Worm (Caenorhabditis elegans) whole organism, L4 larva: Measurements from ENCODE around the gene srm-4.
A peak's percentile ranks its signal among the peaks of the same experiment; 100 is the strongest.

Source experiments
- F10B5.3 ChIP-seq: sonication (generic microtip); optimal IDR thresholded peaks from 2 replicates; lab custom pipeline; 2016; ENCODE audit warnings: mild to moderate bottlenecking, missing genetic modification characterization, missing compliant biosample characterization
- F37D6.2 ChIP-seq: sonication (generic microtip); optimal IDR thresholded peaks from 2 replicates; lab custom pipeline; 2016; ENCODE audit warnings: mild to moderate bottlenecking, missing genetic modification characterization, missing compliant biosample characterization
- F49E8.2 ChIP-seq: sonication (generic microtip); optimal IDR thresholded peaks from 2 replicates; lab custom pipeline; 2016; ENCODE audit warnings: missing compliant biosample characterization, mild to moderate bottlenecking, missing genetic modification characterization, borderline replicate concordance
- T26A8.4 ChIP-seq: fragments of 200-800 bp; sonication (Bioruptor generic); IDR thresholded peaks from 2 replicates; pipeline ENCODE4 v1.3.6; 2022; ENCODE audit warnings: missing genetic modification characterization, missing compliant biosample characterization
- Y105C5A.15 ChIP-seq: fragments of 200-800 bp; sonication (Bioruptor generic); IDR thresholded peaks from 2 replicates; pipeline ENCODE4 v1.3.6; 2022; ENCODE audit warnings: missing genetic modification characterization, missing compliant biosample characterization
- Y5F2A.4 ChIP-seq: fragments of 200-800 bp; sonication (Bioruptor generic); optimal IDR thresholded peaks from 2 replicates; lab custom pipeline; 2018; ENCODE audit warnings: mild to moderate bottlenecking, missing genetic modification characterization, missing compliant biosample characterization
- Y75B8A.6 ChIP-seq: fragments of 200-800 bp; sonication (Bioruptor generic); IDR thresholded peaks from 2 replicates; pipeline ENCODE4 v1.3.6; 2022; ENCODE audit warnings: missing genetic modification reagents, missing genetic modification characterization, missing compliant biosample characterization
- arid-1 ChIP-seq: fragments of 200-800 bp; sonication (Bioruptor generic); conservative IDR thresholded peaks from 2 replicates; pipeline ENCODE4 v1.3.6; 2022; ENCODE audit warnings: missing genetic modification reagents, missing genetic modification characterization, missing compliant biosample characterization
- attf-4 ChIP-seq: sonication (generic microtip); optimal IDR thresholded peaks from 3 replicates; lab custom pipeline; 2017; ENCODE audit warnings: missing biosample characterization, missing genetic modification characterization
- ceh-20 ChIP-seq: fragments of 200-800 bp; sonication (Bioruptor generic); IDR thresholded peaks from 2 replicates; pipeline ENCODE4 v1.3.6; 2022; ENCODE audit warnings: missing genetic modification reagents, missing genetic modification characterization, missing compliant biosample characterization
- ceh-28 ChIP-seq: fragments of 150-350 bp; optimal IDR thresholded peaks from 2 replicates; lab custom pipeline; 2014; ENCODE audit warnings: missing biosample characterization, missing genetic modification reagents, missing genetic modification characterization
- ceh-32 ChIP-seq: sonication (generic microtip); optimal IDR thresholded peaks from 2 replicates; lab custom pipeline; 2016; ENCODE audit warnings: mild to moderate bottlenecking, missing genetic modification characterization, missing compliant biosample characterization; ENCODE audit not compliant: poor library complexity
- ceh-44 ChIP-seq: fragments of 200-800 bp; sonication (Bioruptor generic); IDR thresholded peaks from 2 replicates; pipeline ENCODE4 v1.3.6; 2022; ENCODE audit warnings: missing genetic modification reagents, missing genetic modification characterization, missing compliant biosample characterization
- daf-16 ChIP-seq, 3 experiments: sonication (generic microtip); optimal IDR thresholded peaks; 2 replicates each; lab custom pipeline; 2016 to 2017; ENCODE audit warnings: missing genetic modification characterization in 3 of 3, missing genetic modification reagents in 3 of 3, mild to moderate bottlenecking in 2 of 3, missing compliant biosample characterization in 2 of 3, missing biosample characterization in 1 of 3, moderate library complexity in 1 of 3
- daf-8 ChIP-seq: fragments of 200-800 bp; sonication (Bioruptor generic); IDR thresholded peaks from 2 replicates; pipeline ENCODE4 v1.3.6; 2022; ENCODE audit warnings: missing genetic modification characterization, missing compliant biosample characterization
- duxl-1 ChIP-seq: sonication (generic microtip); optimal IDR thresholded peaks from 2 replicates; lab custom pipeline; 2016; ENCODE audit warnings: mild to moderate bottlenecking, missing genetic modification characterization, moderate library complexity, missing compliant biosample characterization; ENCODE audit not compliant: poor library complexity
- dve-1 ChIP-seq: sonication (generic microtip); optimal IDR thresholded peaks from 2 replicates; lab custom pipeline; 2017; ENCODE audit warnings: antibody characterized with exemption, mild to moderate bottlenecking, missing genetic modification characterization, missing compliant biosample characterization; ENCODE audit not compliant: insufficient read depth
- fos-1 ChIP-seq: fragments of 150-350 bp; optimal IDR thresholded peaks from 2 replicates; lab custom pipeline; 2014; ENCODE audit warnings: missing biosample characterization, missing genetic modification characterization
- hlh-11 ChIP-seq: fragments of 200-800 bp; sonication (Bioruptor generic); optimal IDR thresholded peaks from 2 replicates; lab custom pipeline; 2018; ENCODE audit warnings: mild to moderate bottlenecking, missing genetic modification characterization, missing compliant biosample characterization
- hlh-30 ChIP-seq: sonication (generic microtip); optimal IDR thresholded peaks from 2 replicates; lab custom pipeline; 2017; ENCODE audit warnings: antibody characterized with exemption, mild to moderate bottlenecking, missing genetic modification characterization, missing compliant biosample characterization; ENCODE audit not compliant: insufficient read depth
- hmg-1.1 ChIP-seq: fragments of 200-800 bp; sonication (Bioruptor generic); IDR thresholded peaks from 2 replicates; pipeline ENCODE4 v1.3.6; 2022; ENCODE audit warnings: missing genetic modification reagents, missing genetic modification characterization, missing compliant biosample characterization
- jun-1 ChIP-seq: fragments of 150-350 bp; optimal IDR thresholded peaks from 2 replicates; lab custom pipeline; 2014; ENCODE audit warnings: missing biosample characterization, missing genetic modification reagents, missing genetic modification characterization
- lin-1 ChIP-seq: fragments of 200-800 bp; sonication (Bioruptor generic); IDR thresholded peaks from 2 replicates; pipeline ENCODE4 v1.3.6; 2022; ENCODE audit warnings: missing genetic modification reagents, missing genetic modification characterization, missing compliant biosample characterization
- madf-9 ChIP-seq: fragments of 200-800 bp; sonication (Bioruptor generic); conservative IDR thresholded peaks from 2 replicates; pipeline ENCODE4 v1.3.6; 2022; ENCODE audit warnings: missing genetic modification reagents, missing genetic modification characterization, missing compliant biosample characterization
- mep-1 ChIP-seq: fragments of 150-350 bp; sonication (generic microtip); optimal IDR thresholded peaks from 3 replicates; lab custom pipeline; 2014; ENCODE audit warnings: missing biosample characterization, missing genetic modification characterization
- mes-2 ChIP-seq: sonication (generic microtip); optimal IDR thresholded peaks from 2 replicates; lab custom pipeline; 2016; ENCODE audit warnings: missing genotype, mild to moderate bottlenecking, missing genetic modification characterization, missing compliant biosample characterization; ENCODE audit not compliant: poor library complexity, severe bottlenecking
- mxl-3 ChIP-seq: fragments of 200-800 bp; sonication (Bioruptor generic); optimal IDR thresholded peaks from 2 replicates; lab custom pipeline; 2018; ENCODE audit warnings: mild to moderate bottlenecking, missing genetic modification characterization, missing compliant biosample characterization
- nhr-102 ChIP-seq: sonication (generic microtip); optimal IDR thresholded peaks from 2 replicates; lab custom pipeline; 2016; ENCODE audit warnings: mild to moderate bottlenecking, missing genetic modification characterization, moderate library complexity, missing compliant biosample characterization
- nhr-11 ChIP-seq: fragments of 150-350 bp; optimal IDR thresholded peaks from 2 replicates; lab custom pipeline; 2014; ENCODE audit warnings: missing biosample characterization, missing genetic modification characterization
- nhr-111 ChIP-seq: fragments of 200-800 bp; sonication (Bioruptor generic); optimal IDR thresholded peaks from 2 replicates; lab custom pipeline; 2018; ENCODE audit warnings: mild to moderate bottlenecking, missing genetic modification characterization, missing compliant biosample characterization
- nhr-41 ChIP-seq: fragments of 200-800 bp; sonication (Bioruptor generic); IDR thresholded peaks from 2 replicates; pipeline ENCODE4 v1.3.6; 2022; ENCODE audit warnings: missing genetic modification reagents, missing genetic modification characterization, missing compliant biosample characterization
- nhr-48 ChIP-seq: sonication (generic microtip); optimal IDR thresholded peaks from 2 replicates; lab custom pipeline; 2016; ENCODE audit warnings: mild to moderate bottlenecking, missing genetic modification characterization, missing compliant biosample characterization
- nhr-6 ChIP-seq: fragments of 150-350 bp; optimal IDR thresholded peaks from 2 replicates; lab custom pipeline; 2014; ENCODE audit warnings: missing biosample characterization, missing genetic modification characterization
- pha-4 ChIP-seq, 2 experiments: fragments of 150-350 bp in 1 of 2; fragments of 200-800 bp in 1 of 2; sonication (Bioruptor generic) in 1 of 2; IDR thresholded peaks in 1 of 2; optimal IDR thresholded peaks in 1 of 2; 2 replicates each; pipeline versions ENCODE4 v1.3.6 to Lab custom; 2014 to 2022; ENCODE audit warnings: missing genetic modification characterization in 2 of 2, missing genetic modification reagents in 2 of 2, missing biosample characterization in 1 of 2, missing compliant biosample characterization in 1 of 2
- php-3 ChIP-seq: fragments of 200-800 bp; sonication (Bioruptor generic); IDR thresholded peaks from 2 replicates; pipeline ENCODE4 v1.3.6; 2022; ENCODE audit warnings: missing genetic modification reagents, missing genetic modification characterization, missing compliant biosample characterization
- rbr-2 ChIP-seq: sonication (generic microtip); optimal IDR thresholded peaks from 2 replicates; lab custom pipeline; 2016; ENCODE audit warnings: missing genotype, missing genetic modification characterization, missing compliant biosample characterization
- sdz-12 ChIP-seq: fragments of 200-800 bp; sonication (Bioruptor generic); optimal IDR thresholded peaks from 2 replicates; lab custom pipeline; 2018; ENCODE audit warnings: mild to moderate bottlenecking, missing genetic modification characterization, missing compliant biosample characterization
- snpc-4 ChIP-seq: fragments of 150-350 bp; optimal IDR thresholded peaks from 2 replicates; lab custom pipeline; 2014; ENCODE audit warnings: missing biosample characterization, missing genetic modification characterization
- spr-1 ChIP-seq: sonication (generic microtip); optimal IDR thresholded peaks from 2 replicates; lab custom pipeline; 2016; ENCODE audit warnings: mild to moderate bottlenecking, missing genetic modification characterization, missing compliant biosample characterization
- spr-3 ChIP-seq: fragments of 200-800 bp; sonication (Bioruptor generic); optimal IDR thresholded peaks from 2 replicates; lab custom pipeline; 2018; ENCODE audit warnings: mild to moderate bottlenecking, missing genetic modification characterization, missing compliant biosample characterization
- unc-130 ChIP-seq: sonication (generic microtip); optimal IDR thresholded peaks from 2 replicates; lab custom pipeline; 2016; ENCODE audit warnings: missing genetic modification reagents, missing genetic modification characterization, missing compliant biosample characterization
- vab-7 ChIP-seq: fragments of 200-800 bp; sonication (Bioruptor generic); IDR thresholded peaks from 2 replicates; pipeline ENCODE4 v1.3.6; 2022; ENCODE audit warnings: missing genetic modification reagents, missing genetic modification characterization, missing compliant biosample characterization
- zag-1 ChIP-seq: fragments of 150-350 bp; optimal IDR thresholded peaks from 2 replicates; lab custom pipeline; 2014; ENCODE audit warnings: missing biosample characterization, missing genetic modification characterization
- zfp-2 ChIP-seq: sonication (generic microtip); optimal IDR thresholded peaks from 2 replicates; lab custom pipeline; 2016; ENCODE audit warnings: mild to moderate bottlenecking, missing genetic modification characterization, missing compliant biosample characterization
- zfp-3 ChIP-seq: fragments of 200-800 bp; sonication (Bioruptor generic); conservative IDR thresholded peaks from 2 replicates; pipeline ENCODE4 v1.3.6; 2022; ENCODE audit warnings: missing genetic modification reagents, missing genetic modification characterization, missing compliant biosample characterization

srm-4 gene

DNA sequence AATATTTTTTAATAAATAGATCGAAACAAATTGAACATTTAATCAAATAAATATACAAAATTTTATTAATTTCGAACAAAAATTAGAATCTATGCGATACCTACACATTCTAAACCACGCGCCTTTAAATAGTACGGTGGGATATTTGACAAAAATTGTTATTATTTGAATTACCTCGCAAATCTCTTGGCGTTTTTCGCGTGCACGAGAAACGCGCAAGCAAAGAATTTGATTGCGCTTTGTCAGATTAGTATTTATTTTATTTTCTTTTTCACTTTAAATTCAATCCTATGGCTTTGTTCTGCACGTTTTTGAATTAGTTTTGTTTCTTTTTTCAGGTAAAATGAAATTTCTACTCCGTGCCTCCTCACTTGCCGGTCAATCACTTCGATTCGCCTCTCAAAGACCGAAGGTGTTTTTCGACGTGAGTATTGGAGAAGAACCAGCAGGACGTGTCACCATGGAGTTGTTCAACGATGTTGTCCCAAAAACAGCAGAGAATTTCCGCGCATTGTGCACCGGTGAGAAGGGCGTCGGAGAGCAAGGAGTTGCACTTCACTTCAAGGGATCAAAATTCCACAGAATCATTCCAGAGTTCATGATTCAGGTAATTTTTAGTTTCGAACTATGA lies 22.6 kb downstream of the srm-4 start, which contains the start of gene cyn-1 (continued):
- TF ChIP-seq F37D6.2 (tag; lab: Kevin White, UChicago): peak; percentile 40
- TF ChIP-seq zag-1 (tag; lab: Kevin White, UChicago): peak; percentile 8
- TF ChIP-seq nhr-41 (GFP tag; lab: Robert Waterston, UW): no peak
- no peak for TF ChIP-seq lin-1 (GFP tag; lab: Robert Waterston, UW)
- TF ChIP-seq hmg-1.1 (GFP tag; lab: Robert Waterston, UW): peak; percentile 77
- TF ChIP-seq spr-1 (tag; lab: Kevin White, UChicago): peak; percentile 66
- TF ChIP-seq T26A8.4 (GFP tag; lab: Robert Waterston, UW): peak; percentile 70
- no peak for TF ChIP-seq vab-7
- 0 out of 2 replicates have a peak, but pooled peaks have one; percentile 14 for TF ChIP-seq arid-1 (GFP tag; lab: Robert Waterston, UW)
- no peak for TF ChIP-seq ceh-44 (GFP tag; lab: Robert Waterston, UW)
- TF ChIP-seq jun-1 (tag; lab: Kevin White, UChicago): peak; percentile 54
- no peak for TF ChIP-seq mxl-3 (GFP tag; lab: Kevin White, UChicago)
- TF ChIP-seq attf-4 (tag; lab: Kevin White, UChicago): no peak
- peak; percentile 34 for TF ChIP-seq nhr-11 (tag; lab: Kevin White, UChicago)
- peak; percentile 1 for TF ChIP-seq F49E8.2 (tag; lab: Kevin White, UChicago)
- peak; percentile 85 for TF ChIP-seq dve-1
- TF ChIP-seq mep-1: peak; percentile 86
- no peak for TF ChIP-seq zfp-2 (tag; lab: Kevin White, UChicago)
- TF ChIP-seq spr-3 (GFP tag; lab: Kevin White, UChicago): peak; percentile 17
- TF ChIP-seq fos-1 (tag; lab: Kevin White, UChicago): no peak
- TF ChIP-seq ceh-20 (GFP tag; lab: Robert Waterston, UW): no peak
- no peak for TF ChIP-seq ceh-32 (tag; lab: Kevin White, UChicago)
- no peak for TF ChIP-seq nhr-111 (GFP tag; lab: Kevin White, UChicago)
- TF ChIP-seq nhr-102 (tag; lab: Kevin White, UChicago): peak; percentile 71
- no peak for TF ChIP-seq sdz-12 (GFP tag; lab: Kevin White, UChicago)
- no peak for TF ChIP-seq daf-8 (GFP tag; lab: Robert Waterston, UW)
- peak; percentile 96 for TF ChIP-seq nhr-6
- TF ChIP-seq snpc-4 (tag; lab: Kevin White, UChicago): no peak
- peak; percentile 43; the same call in 1 of the 2 replicates for TF ChIP-seq madf-9 (GFP tag; lab: Robert Waterston, UW)
- no peak for TF ChIP-seq ceh-28
- peak; percentile 66 for TF ChIP-seq hlh-11 (tag; lab: Kevin White, UChicago)
- TF ChIP-seq php-3 (GFP tag; lab: Robert Waterston, UW): no peak
- TF ChIP-seq Y105C5A.15: no peak
- TF ChIP-seq duxl-1 (tag; lab: Kevin White, UChicago): peak; percentile 61
- no peak for TF ChIP-seq Y75B8A.6
- no peak for TF ChIP-seq zfp-3 (GFP tag; lab: Robert Waterston, UW)

DNA sequence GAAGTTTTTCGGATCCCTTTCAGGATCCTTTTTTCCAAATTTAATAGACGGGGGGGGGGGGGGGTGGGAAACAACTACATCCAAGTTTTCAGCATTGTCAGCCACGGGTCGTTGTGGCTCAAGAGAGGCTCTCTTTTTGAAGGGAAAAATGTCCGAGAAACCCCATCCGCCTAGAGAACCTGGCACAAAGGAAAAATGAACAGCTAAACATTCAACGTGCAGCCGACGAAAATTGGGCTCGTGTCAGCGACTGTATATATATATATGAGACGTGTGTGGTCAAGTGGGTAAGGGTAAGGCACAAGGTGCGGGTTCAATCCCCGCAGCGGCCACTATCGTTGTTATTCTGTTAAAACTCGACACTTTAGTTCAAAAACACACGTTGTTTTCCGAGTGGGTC lies 25.4 kb downstream of the srm-4 start, which contains the start of gene Y49A3A.4:
Gene Y49A3A.4, minus strand, starts transcription at position 314 of the 400 bp plus-strand sequence.
- TF ChIP-seq F10B5.3 (tag; lab: Kevin White, UChicago): no peak
- peak; percentile 11 for TF ChIP-seq spr-3 (GFP tag; lab: Kevin White, UChicago)
- peak; percentile 39 for TF ChIP-seq mes-2 (tag; lab: Kevin White, UChicago)
- peak; percentile 19 for TF ChIP-seq dve-1
- TF ChIP-seq daf-16 (GFP tag; optimal IDR thresholded peaks at IDR 0.05; lab: Kevin White, UChicago): no peak
- peak; percentile 42 for TF ChIP-seq daf-16 (tag; optimal IDR thresholded peaks at IDR 0.05; lab: Kevin White, UChicago)
- TF ChIP-seq unc-130 (GFP tag; lab: Kevin White, UChicago): no peak
- peak; percentile 63 for TF ChIP-seq T26A8.4 (GFP tag; lab: Robert Waterston, UW)
- no peak for TF ChIP-seq nhr-48
- TF ChIP-seq Y5F2A.4 (GFP tag; lab: Kevin White, UChicago): peak; percentile 0
- TF ChIP-seq hlh-11 (tag; lab: Kevin White, UChicago): peak; percentile 23
- no peak for TF ChIP-seq rbr-2 (tag; lab: Kevin White, UChicago)
- peak; percentile 70 for TF ChIP-seq snpc-4 (tag; lab: Kevin White, UChicago)
- peak; percentile 21 for TF ChIP-seq mep-1
- TF ChIP-seq pha-4 (GFP tag; IDR thresholded peaks at IDR 0.05; lab: Robert Waterston, UW): no peak
- TF ChIP-seq pha-4 (tag; optimal IDR thresholded peaks at IDR 0.05; lab: Kevin White, UChicago): no peak
- peak; percentile 35 for TF ChIP-seq hlh-30 (tag; lab: Kevin White, UChicago)
